Fruit fly (Drosophila melanogaster) whole organism, embryonic: Measurements from ENCODE around the gene CG42237.

Experiments used
- ATbp ChIP-seq: fragments of 200-800 bp; sonication (Bioruptor generic); optimal IDR thresholded peaks from 2 replicates; lab custom pipeline; 2017; ENCODE audit warnings: missing biosample characterization, mild to moderate bottlenecking, missing genetic modification characterization, missing genetic modification reagents
- Blimp-1 ChIP-seq: fragments of 200-800 bp; sonication (Bioruptor generic); optimal IDR thresholded peaks from 3 replicates; lab custom pipeline; 2018; ENCODE audit warnings: missing biosample characterization, missing genetic modification characterization, mild to moderate bottlenecking, moderate library complexity, missing genetic modification reagents
- CG10209 ChIP-seq: fragments of 200-800 bp; sonication (Bioruptor generic); optimal IDR thresholded peaks from 3 replicates; lab custom pipeline; 2017; ENCODE audit warnings: missing biosample characterization, mild to moderate bottlenecking, missing genetic modification characterization, missing genetic modification reagents
- CG10959 ChIP-seq: fragments of 200-800 bp; sonication (Bioruptor generic); IDR thresholded peaks from 2 replicates; pipeline ENCODE4 v1.3.6; 2022; ENCODE audit warnings: missing biosample characterization, missing genetic modification characterization
- CG11456 ChIP-seq: fragments of 200-800 bp; sonication (Bioruptor generic); IDR thresholded peaks from 3 replicates; pipeline ENCODE4 v1.3.6; 2022; ENCODE audit warnings: missing biosample characterization, missing genetic modification characterization
- CG11696 ChIP-seq: fragments of 200-800 bp; sonication (Bioruptor generic); IDR thresholded peaks from 2 replicates; pipeline ENCODE4 v1.3.6; 2022; ENCODE audit warnings: missing biosample characterization, missing genetic modification characterization
- CG12391 ChIP-seq: fragments of 200-800 bp; sonication (Bioruptor generic); optimal IDR thresholded peaks from 3 replicates; lab custom pipeline; 2018; ENCODE audit warnings: missing biosample characterization, mild to moderate bottlenecking, missing genetic modification characterization, moderate library complexity
- CG15696 ChIP-seq: fragments of 200-800 bp; sonication (Bioruptor generic); optimal IDR thresholded peaks from 2 replicates; lab custom pipeline; 2019; ENCODE audit warnings: missing biosample characterization, mild to moderate bottlenecking, missing genetic modification characterization, moderate library complexity
- CG16813 ChIP-seq: fragments of 200-800 bp; sonication (Bioruptor generic); IDR thresholded peaks from 3 replicates; pipeline ENCODE4 v1.3.6; 2022; ENCODE audit warnings: missing biosample characterization, missing genetic modification characterization; ENCODE audit not compliant: partially characterized antibody
- CG17568 ChIP-seq: fragments of 200-800 bp; sonication (Bioruptor generic); optimal IDR thresholded peaks from 2 replicates; lab custom pipeline; 2018; ENCODE audit warnings: missing biosample characterization, mild to moderate bottlenecking, missing genetic modification characterization, moderate library complexity
- CG18476 ChIP-seq: fragments of 200-800 bp; sonication (Bioruptor generic); optimal IDR thresholded peaks from 2 replicates; lab custom pipeline; 2016; ENCODE audit warnings: missing biosample characterization, mild to moderate bottlenecking, missing genetic modification characterization
- CG2712 ChIP-seq: fragments of 200-800 bp; optimal IDR thresholded peaks from 3 replicates; lab custom pipeline; 2019; ENCODE audit warnings: missing biosample characterization, mild to moderate bottlenecking, missing genetic modification characterization, moderate library complexity
- CG2875 ChIP-seq: fragments of 200-800 bp; sonication (Bioruptor generic); optimal IDR thresholded peaks from 2 replicates; lab custom pipeline; 2017; ENCODE audit warnings: missing biosample characterization, mild to moderate bottlenecking, missing genetic modification characterization, missing genetic modification reagents
- CG31388 ChIP-seq: fragments of 200-800 bp; sonication (Bioruptor generic); optimal IDR thresholded peaks from 2 replicates; lab custom pipeline; 2016; ENCODE audit warnings: missing biosample characterization, missing genetic modification characterization
- CG3163 ChIP-seq: fragments of 200-800 bp; sonication (Bioruptor generic); optimal IDR thresholded peaks from 3 replicates; lab custom pipeline; 2016; ENCODE audit warnings: missing biosample characterization, missing genetic modification characterization
- CG33557 ChIP-seq: fragments of 200-800 bp; sonication (Bioruptor generic); optimal IDR thresholded peaks from 2 replicates; lab custom pipeline; 2019; ENCODE audit warnings: missing biosample characterization, mild to moderate bottlenecking, missing genetic modification characterization, moderate library complexity
- CG3995 ChIP-seq: fragments of 200-800 bp; sonication (Bioruptor generic); optimal IDR thresholded peaks from 3 replicates; lab custom pipeline; 2016; ENCODE audit warnings: missing biosample characterization, missing genetic modification characterization
- CG43689 ChIP-seq: fragments of 200-800 bp; sonication (Bioruptor generic); IDR thresholded peaks from 2 replicates; pipeline ENCODE4 v1.3.6; 2022; ENCODE audit warnings: missing biosample characterization, missing genetic modification characterization
- CG6654 ChIP-seq: fragments of 200-800 bp; sonication (Bioruptor generic); optimal IDR thresholded peaks from 2 replicates; lab custom pipeline; 2017; ENCODE audit warnings: missing biosample characterization, mild to moderate bottlenecking, missing genetic modification characterization
- CG8388 ChIP-seq: fragments of 200-800 bp; sonication (Bioruptor generic); optimal IDR thresholded peaks from 2 replicates; lab custom pipeline; 2019; ENCODE audit warnings: missing biosample characterization, mild to moderate bottlenecking, missing genetic modification characterization, moderate library complexity
- D ChIP-seq, 2 experiments: fragments of 200-800 bp in 1 of 2; fragments of >200 bp in 1 of 2; sonication (Bioruptor generic) in 1 of 2; optimal IDR thresholded peaks; 2 replicates in 1 of 2; 3 replicates in 1 of 2; lab custom pipeline; 2017; ENCODE audit warnings: mild to moderate bottlenecking in 1 of 2, missing biosample characterization in 1 of 2, missing genetic modification characterization in 1 of 2, missing genetic modification reagents in 1 of 2
- Doc3 ChIP-seq: fragments of 200-800 bp; sonication (Bioruptor generic); IDR thresholded peaks from 3 replicates; pipeline ENCODE4 v1.3.6; 2022; ENCODE audit warnings: missing biosample characterization, missing genetic modification characterization; ENCODE audit not compliant: partially characterized antibody
- Eip74EF ChIP-seq, 2 experiments: fragments of 200-800 bp in 1 of 2; fragments of >200 bp in 1 of 2; sonication (Bioruptor generic) in 1 of 2; optimal IDR thresholded peaks; 2 replicates each; lab custom pipeline; 2017 to 2019; ENCODE audit warnings: missing biosample characterization in 2 of 2, missing genetic modification characterization in 2 of 2, mild to moderate bottlenecking in 1 of 2, moderate library complexity in 1 of 2
- Nf-YB ChIP-seq: fragments of 200-800 bp; sonication (Bioruptor generic); optimal IDR thresholded peaks from 3 replicates; lab custom pipeline; 2019; ENCODE audit warnings: missing biosample characterization, mild to moderate bottlenecking, missing genetic modification characterization, moderate library complexity
- Optix ChIP-seq: fragments of 200-800 bp; sonication (Bioruptor generic); IDR thresholded peaks from 3 replicates; pipeline ENCODE4 v1.3.6; 2022; ENCODE audit warnings: missing biosample characterization, missing genetic modification characterization
- Ravus ChIP-seq: fragments of 200-800 bp; sonication (Bioruptor generic); IDR thresholded peaks from 2 replicates; pipeline ENCODE4 v1.3.6; 2022; ENCODE audit warnings: missing biosample characterization, missing genetic modification characterization
- Trl ChIP-seq, 3 experiments: fragments of >200 bp in 2 of 3; fragments of 200-800 bp in 1 of 3; sonication (Bioruptor generic) in 1 of 3; optimal IDR thresholded peaks; 2 replicates in 1 of 3; 3 replicates in 2 of 3; lab custom pipeline; 2016 to 2017; ENCODE audit warnings: missing biosample characterization in 1 of 3, missing genetic modification characterization in 1 of 3
- bowl ChIP-seq: fragments of 200-800 bp; sonication (Bioruptor generic); IDR thresholded peaks from 2 replicates; pipeline ENCODE4 v1.3.6; 2022; ENCODE audit warnings: missing biosample characterization, missing genetic modification characterization
- btn ChIP-seq: fragments of 200-800 bp; sonication (Bioruptor generic); optimal IDR thresholded peaks from 2 replicates; lab custom pipeline; 2016; ENCODE audit warnings: missing biosample characterization, missing genetic modification characterization
- dimm ChIP-seq: fragments of 200-800 bp; sonication (Bioruptor generic); IDR thresholded peaks from 2 replicates; pipeline ENCODE4 v1.3.6; 2022; ENCODE audit warnings: missing biosample characterization, missing genetic modification characterization
- dpn ChIP-seq, 2 experiments: fragments of 200-800 bp; sonication (Bioruptor generic); optimal IDR thresholded peaks; 3 replicates each; lab custom pipeline; 2016; ENCODE audit warnings: missing biosample characterization in 2 of 2, missing genetic modification characterization in 2 of 2
- en ChIP-seq: fragments of 200-800 bp; sonication (Bioruptor generic); optimal IDR thresholded peaks from 2 replicates; lab custom pipeline; 2016; ENCODE audit warnings: missing biosample characterization, missing genetic modification characterization
- fu2 ChIP-seq: fragments of 200-800 bp; sonication (Bioruptor generic); optimal IDR thresholded peaks from 2 replicates; lab custom pipeline; 2016; ENCODE audit warnings: missing biosample characterization, missing genetic modification characterization
- gcm ChIP-seq: fragments of 200-800 bp; sonication (Bioruptor generic); optimal IDR thresholded peaks from 2 replicates; lab custom pipeline; 2019; ENCODE audit warnings: missing biosample characterization, mild to moderate bottlenecking, missing genetic modification characterization, moderate library complexity
- gcm2 ChIP-seq: fragments of 200-800 bp; sonication (Bioruptor generic); optimal IDR thresholded peaks from 2 replicates; lab custom pipeline; 2016; ENCODE audit warnings: missing biosample characterization, missing genetic modification characterization
- gt ChIP-seq: fragments of 200-800 bp; sonication (Bioruptor generic); IDR thresholded peaks from 2 replicates; pipeline ENCODE4 v1.3.6; 2022; ENCODE audit warnings: missing biosample characterization, missing genetic modification characterization
- hkb ChIP-seq, 2 experiments: fragments of 200-800 bp in 1 of 2; fragments of >200 bp in 1 of 2; sonication (Bioruptor generic) in 1 of 2; IDR thresholded peaks in 1 of 2; optimal IDR thresholded peaks in 1 of 2; 2 replicates each; pipeline versions ENCODE4 v1.3.6 to Lab custom; 2017 to 2022; ENCODE audit warnings: missing biosample characterization in 1 of 2, missing genetic modification characterization in 1 of 2
- lola ChIP-seq, 3 experiments: fragments of >200 bp in 2 of 3; fragments of 200-800 bp in 1 of 3; sonication (Bioruptor generic) in 1 of 3; optimal IDR thresholded peaks; 2 replicates each; lab custom pipeline; 2017 to 2019; ENCODE audit warnings: missing biosample characterization in 3 of 3, missing genetic modification characterization in 3 of 3, mild to moderate bottlenecking in 1 of 3, moderate library complexity in 1 of 3
- maf-S ChIP-seq: fragments of 200-800 bp; sonication (Bioruptor generic); optimal IDR thresholded peaks from 2 replicates; lab custom pipeline; 2016; ENCODE audit warnings: missing biosample characterization, missing genetic modification characterization
- pnt ChIP-seq: fragments of 200-800 bp; sonication (Bioruptor generic); optimal IDR thresholded peaks from 3 replicates; lab custom pipeline; 2016; ENCODE audit warnings: missing biosample characterization, missing genetic modification characterization
- schlank ChIP-seq: fragments of 200-800 bp; sonication (Bioruptor generic); optimal IDR thresholded peaks from 2 replicates; lab custom pipeline; 2018; ENCODE audit warnings: missing biosample characterization, mild to moderate bottlenecking, missing genetic modification characterization
- shn ChIP-seq: fragments of 200-800 bp; sonication (Bioruptor generic); optimal IDR thresholded peaks from 3 replicates; lab custom pipeline; 2016; ENCODE audit warnings: missing biosample characterization, missing genetic modification characterization
- slbo ChIP-seq: fragments of 200-800 bp; sonication (Bioruptor generic); IDR thresholded peaks from 2 replicates; pipeline ENCODE4 v1.3.6; 2022; ENCODE audit warnings: missing biosample characterization, missing genetic modification characterization
- so ChIP-seq: fragments of 200-800 bp; sonication (Bioruptor generic); IDR thresholded peaks from 3 replicates; pipeline ENCODE4 v1.3.6; 2022; ENCODE audit warnings: missing biosample characterization, missing genetic modification characterization
- sqz ChIP-seq: fragments of 200-800 bp; sonication (Bioruptor generic); optimal IDR thresholded peaks from 3 replicates; lab custom pipeline; 2018; ENCODE audit warnings: missing biosample characterization, mild to moderate bottlenecking, missing genetic modification characterization
- sug ChIP-seq: fragments of 200-800 bp; optimal IDR thresholded peaks from 2 replicates; lab custom pipeline; 2019; ENCODE audit warnings: missing biosample characterization, mild to moderate bottlenecking, missing genetic modification characterization, moderate library complexity
- tna ChIP-seq: fragments of 200-800 bp; sonication (Bioruptor generic); IDR thresholded peaks from 2 replicates; pipeline ENCODE4 v1.3.6; 2022; ENCODE audit warnings: missing biosample characterization, missing genetic modification characterization; ENCODE audit not compliant: partially characterized antibody
- zf30C ChIP-seq: fragments of 200-800 bp; sonication (Bioruptor generic); optimal IDR thresholded peaks from 3 replicates; lab custom pipeline; 2018; ENCODE audit warnings: missing biosample characterization, mild to moderate bottlenecking, missing genetic modification characterization

Gene CG42237

dm6 chrX:13135702-13136101 is 20.8 kb downstream of the CG42237 start (continued):
- peak; percentile 45; the same call in 1 of the 3 replicates for TF ChIP-seq so (GFP tag; lab: Robert Waterston, UW)
- peak; percentile 64; the same call in 2 of the 3 replicates for TF ChIP-seq CG11456 (GFP tag; lab: Robert Waterston, UW)
- peak; percentile 19 for TF ChIP-seq gcm2
- TF ChIP-seq CG10959 (GFP tag; lab: Robert Waterston, UW): 0 out of 2 replicates have a peak, but pooled peaks have one; percentile 18
- TF ChIP-seq fu2: peak; percentile 5
- TF ChIP-seq Doc3 (GFP tag; lab: Robert Waterston, UW): no peak
- TF ChIP-seq CG2875 (GFP tag; lab: Kevin White, UChicago): peak; percentile 45
- peak; percentile 33 for TF ChIP-seq Ravus (GFP tag; lab: Robert Waterston, UW)
- peak; percentile 28 for TF ChIP-seq btn (GFP tag; lab: Kevin White, UChicago)
- TF ChIP-seq CG3995 (GFP tag; lab: Kevin White, UChicago): no peak
- TF ChIP-seq schlank (tag; lab: Kevin White, UChicago): no peak
- TF ChIP-seq Eip74EF (GFP tag; optimal IDR thresholded peaks at IDR 0.05; lab: Kevin White, UChicago): peak in 1 of 2 experiments; percentile 2
- peak; percentile 48 for TF ChIP-seq CG10209
- TF ChIP-seq Trl (optimal IDR thresholded peaks at IDR 0.05; lab: Kevin White, UChicago): no peak
- no peak for TF ChIP-seq Trl (GFP tag; optimal IDR thresholded peaks at IDR 0.05; lab: Kevin White, UChicago)
- no peak for TF ChIP-seq CG11696
- TF ChIP-seq tna (GFP tag; lab: Robert Waterston, UW): no peak
- peak; percentile 4 for TF ChIP-seq shn (GFP tag; lab: Kevin White, UChicago)
- peak; percentile 59 for TF ChIP-seq ATbp (GFP tag; lab: Kevin White, UChicago)
- TF ChIP-seq gt (GFP tag; lab: Robert Waterston, UW): no peak
- TF ChIP-seq D (optimal IDR thresholded peaks at IDR 0.05; lab: Kevin White, UChicago): no peak
- peak; percentile 15 for TF ChIP-seq D (GFP tag; optimal IDR thresholded peaks at IDR 0.05; lab: Kevin White, UChicago)
- TF ChIP-seq en (GFP tag; lab: Kevin White, UChicago): no peak
- peak; percentile 54; the same call in 1 of the 2 replicates for TF ChIP-seq CG43689
- TF ChIP-seq CG31388 (GFP tag; lab: Kevin White, UChicago): no peak
- TF ChIP-seq CG18476 (GFP tag; lab: Kevin White, UChicago): peak; percentile 28
- no peak for TF ChIP-seq CG16813 (GFP tag; lab: Robert Waterston, UW)
- TF ChIP-seq CG33557 (GFP tag; lab: Kevin White, UChicago): no peak
- no peak for TF ChIP-seq bowl
- peak; percentile 61 for TF ChIP-seq CG8388 (GFP tag; lab: Kevin White, UChicago)
- no peak for TF ChIP-seq hkb (optimal IDR thresholded peaks at IDR 0.05; lab: Kevin White, UChicago)
- TF ChIP-seq hkb (GFP tag; IDR thresholded peaks at IDR 0.05; lab: Robert Waterston, UW): peak; percentile 68
- peak; percentile 57 for TF ChIP-seq Blimp-1 (GFP tag; lab: Kevin White, UChicago)
- TF ChIP-seq dimm (GFP tag; lab: Robert Waterston, UW): 0 out of 2 replicates have a peak, but pooled peaks have one; percentile 10
- peak; percentile 39 for TF ChIP-seq sqz
- TF ChIP-seq gcm: peak; percentile 28
- no peak for TF ChIP-seq zf30C (GFP tag; lab: Kevin White, UChicago)
- no peak for TF ChIP-seq sug (tag; lab: Kevin White, UChicago)
- peak; percentile 61; the same call in 2 of the 3 replicates for TF ChIP-seq Optix (GFP tag; lab: Robert Waterston, UW)
- TF ChIP-seq pnt: peak; percentile 47
- TF ChIP-seq CG2712 (tag; lab: Kevin White, UChicago): peak; percentile 64
- no peak for TF ChIP-seq CG6654 (GFP tag; lab: Kevin White, UChicago)
- peak; percentile 59 for TF ChIP-seq CG12391 (tag; lab: Kevin White, UChicago)
- no peak for TF ChIP-seq lola (GFP tag; optimal IDR thresholded peaks at IDR 0.05; lab: Kevin White, UChicago)
- peak; percentile 68 for TF ChIP-seq slbo (GFP tag; lab: Robert Waterston, UW)
- TF ChIP-seq CG15696 (tag; lab: Kevin White, UChicago): no peak
- TF ChIP-seq CG17568: peak; percentile 13
- peak; percentile 9 for TF ChIP-seq Nf-YB (GFP tag; lab: Kevin White, UChicago)
- peak; percentile 21 for TF ChIP-seq CG3163 (GFP tag; lab: Kevin White, UChicago)
- peak; percentile 47 to 63 for TF ChIP-seq dpn (GFP tag; optimal IDR thresholded peaks at IDR 0.05; lab: Kevin White, UChicago)
- no peak for TF ChIP-seq maf-S (GFP tag; lab: Kevin White, UChicago)
